Fruit fly (Drosophila melanogaster) whole organism, embryonic: ENCODE measurements around the gene RpL14.

Experiments used
- CG10462 ChIP-seq: fragments of 200-800 bp; sonication (Bioruptor generic); optimal IDR thresholded peaks from 2 replicates; lab custom pipeline; 2016; ENCODE audit warnings: missing biosample characterization, missing genetic modification characterization
- CG13624 ChIP-seq: fragments of 200-800 bp; sonication (Bioruptor generic); optimal IDR thresholded peaks from 2 replicates; lab custom pipeline; 2016; ENCODE audit warnings: missing biosample characterization, missing genetic modification characterization
- CG15073 ChIP-seq: fragments of 200-800 bp; sonication (Bioruptor generic); optimal IDR thresholded peaks from 2 replicates; lab custom pipeline; 2016; ENCODE audit warnings: missing biosample characterization, missing genetic modification characterization
- CG15514 ChIP-seq: fragments of 200-800 bp; sonication (Bioruptor generic); optimal IDR thresholded peaks from 3 replicates; lab custom pipeline; 2017; ENCODE audit warnings: missing biosample characterization, missing genetic modification characterization, mild to moderate bottlenecking, moderate library complexity, missing genetic modification reagents
- CG1602 ChIP-seq: fragments of 200-800 bp; sonication (Bioruptor generic); optimal IDR thresholded peaks from 3 replicates; lab custom pipeline; 2016; ENCODE audit warnings: missing biosample characterization, missing genetic modification characterization
- CG16813 ChIP-seq: fragments of 200-800 bp; sonication (Bioruptor generic); IDR thresholded peaks from 3 replicates; pipeline ENCODE4 v1.3.6; 2022; ENCODE audit warnings: missing biosample characterization, missing genetic modification characterization; ENCODE audit not compliant: partially characterized antibody
- CG18262 ChIP-seq: fragments of 200-800 bp; optimal IDR thresholded peaks from 3 replicates; lab custom pipeline; 2019; ENCODE audit warnings: missing biosample characterization, mild to moderate bottlenecking, missing genetic modification characterization, moderate library complexity
- CG18476 ChIP-seq: fragments of 200-800 bp; sonication (Bioruptor generic); optimal IDR thresholded peaks from 2 replicates; lab custom pipeline; 2016; ENCODE audit warnings: missing biosample characterization, mild to moderate bottlenecking, missing genetic modification characterization
- CG2875 ChIP-seq: fragments of 200-800 bp; sonication (Bioruptor generic); optimal IDR thresholded peaks from 2 replicates; lab custom pipeline; 2017; ENCODE audit warnings: missing biosample characterization, mild to moderate bottlenecking, missing genetic modification characterization, missing genetic modification reagents
- CG30431 ChIP-seq: fragments of 200-800 bp; sonication (Bioruptor generic); optimal IDR thresholded peaks from 2 replicates; lab custom pipeline; 2017; ENCODE audit warnings: missing biosample characterization, missing genetic modification characterization
- CG32532 ChIP-seq: fragments of 200-800 bp; sonication (Bioruptor generic); IDR thresholded peaks from 2 replicates; pipeline ENCODE4 v1.3.6; 2022; ENCODE audit warnings: missing biosample characterization, missing genetic modification characterization
- CG42726 ChIP-seq: fragments of 200-800 bp; sonication (Bioruptor generic); IDR thresholded peaks from 2 replicates; pipeline ENCODE4 v1.3.6; 2022; ENCODE audit warnings: missing biosample characterization, missing genetic modification characterization; ENCODE audit not compliant: partially characterized antibody
- CG6683 ChIP-seq: fragments of 200-800 bp; sonication (Bioruptor generic); optimal IDR thresholded peaks from 2 replicates; lab custom pipeline; 2017; ENCODE audit warnings: missing biosample characterization, mild to moderate bottlenecking, missing genetic modification characterization, missing genetic modification reagents
- CG7786 ChIP-seq: fragments of 200-800 bp; sonication (Bioruptor generic); optimal IDR thresholded peaks from 2 replicates; lab custom pipeline; 2016; ENCODE audit warnings: missing biosample characterization, missing genetic modification characterization
- CG8388 ChIP-seq: fragments of 200-800 bp; sonication (Bioruptor generic); optimal IDR thresholded peaks from 2 replicates; lab custom pipeline; 2019; ENCODE audit warnings: missing biosample characterization, mild to moderate bottlenecking, missing genetic modification characterization, moderate library complexity
- CG9817 ChIP-seq: fragments of 200-800 bp; sonication (Bioruptor generic); optimal IDR thresholded peaks from 2 replicates; lab custom pipeline; 2018; ENCODE audit warnings: missing biosample characterization, mild to moderate bottlenecking, missing genetic modification characterization, moderate library complexity
- D ChIP-seq, 2 experiments: fragments of 200-800 bp in 1 of 2; fragments of >200 bp in 1 of 2; sonication (Bioruptor generic) in 1 of 2; optimal IDR thresholded peaks; 2 replicates in 1 of 2; 3 replicates in 1 of 2; lab custom pipeline; 2017; ENCODE audit warnings: mild to moderate bottlenecking in 1 of 2, missing biosample characterization in 1 of 2, missing genetic modification characterization in 1 of 2, missing genetic modification reagents in 1 of 2
- D19A ChIP-seq: fragments of 200-800 bp; optimal IDR thresholded peaks from 3 replicates; lab custom pipeline; 2019; ENCODE audit warnings: missing biosample characterization, mild to moderate bottlenecking, missing genetic modification characterization, moderate library complexity
- Dbx ChIP-seq: fragments of 200-800 bp; sonication (Bioruptor generic); IDR thresholded peaks from 3 replicates; pipeline ENCODE4 v1.3.6; 2022; ENCODE audit warnings: missing biosample characterization, missing genetic modification characterization
- Deaf1 ChIP-seq: fragments of 200-800 bp; optimal IDR thresholded peaks from 3 replicates; lab custom pipeline; 2019; ENCODE audit warnings: missing biosample characterization, mild to moderate bottlenecking, missing genetic modification characterization, moderate library complexity
- Dref ChIP-seq: fragments of 200-800 bp; sonication (Bioruptor generic); IDR thresholded peaks from 2 replicates; pipeline ENCODE4 v1.3.6; 2022; ENCODE audit warnings: missing biosample characterization, missing genetic modification characterization
- E2f2 ChIP-seq: fragments of 200-800 bp; sonication (Bioruptor generic); IDR thresholded peaks from 2 replicates; pipeline ENCODE4 v1.3.6; 2022; ENCODE audit warnings: missing biosample characterization, missing genetic modification characterization
- Hand ChIP-seq: fragments of 200-800 bp; sonication (Bioruptor generic); optimal IDR thresholded peaks from 2 replicates; lab custom pipeline; 2017; ENCODE audit warnings: mild to moderate bottlenecking, missing biosample characterization, missing genetic modification reagents, missing genetic modification characterization
- Hsf ChIP-seq: fragments of 200-800 bp; sonication (Bioruptor generic); optimal IDR thresholded peaks from 3 replicates; lab custom pipeline; 2016; ENCODE audit warnings: missing biosample characterization, missing genetic modification characterization
- Kr ChIP-seq: fragments of 200-800 bp; sonication (Bioruptor generic); optimal IDR thresholded peaks from 2 replicates; lab custom pipeline; 2017; ENCODE audit warnings: missing biosample characterization, mild to moderate bottlenecking, missing genetic modification characterization
- MBD-R2 ChIP-seq: fragments of 200-800 bp; sonication (Bioruptor generic); IDR thresholded peaks from 2 replicates; pipeline ENCODE4 v1.3.6; 2022; ENCODE audit warnings: missing biosample characterization, missing genetic modification characterization
- Nf-YB ChIP-seq: fragments of 200-800 bp; sonication (Bioruptor generic); optimal IDR thresholded peaks from 3 replicates; lab custom pipeline; 2019; ENCODE audit warnings: missing biosample characterization, mild to moderate bottlenecking, missing genetic modification characterization, moderate library complexity
- NfI ChIP-seq: fragments of 200-800 bp; sonication (Bioruptor generic); optimal IDR thresholded peaks from 3 replicates; lab custom pipeline; 2018; ENCODE audit warnings: missing biosample characterization, mild to moderate bottlenecking, missing genetic modification characterization, moderate library complexity
- Optix ChIP-seq: fragments of 200-800 bp; sonication (Bioruptor generic); IDR thresholded peaks from 3 replicates; pipeline ENCODE4 v1.3.6; 2022; ENCODE audit warnings: missing biosample characterization, missing genetic modification characterization
- Ravus ChIP-seq: fragments of 200-800 bp; sonication (Bioruptor generic); IDR thresholded peaks from 2 replicates; pipeline ENCODE4 v1.3.6; 2022; ENCODE audit warnings: missing biosample characterization, missing genetic modification characterization
- Rx ChIP-seq: fragments of 200-800 bp; sonication (Bioruptor generic); IDR thresholded peaks from 2 replicates; pipeline ENCODE4 v1.3.6; 2022; ENCODE audit warnings: missing biosample characterization, missing genetic modification characterization
- Scr ChIP-seq: fragments of 200-800 bp; sonication (Bioruptor generic); IDR thresholded peaks from 2 replicates; pipeline ENCODE4 v1.3.6; 2022; ENCODE audit warnings: missing biosample characterization, missing genetic modification characterization; ENCODE audit not compliant: partially characterized antibody
- Six4 ChIP-seq: fragments of 200-800 bp; sonication (Bioruptor generic); optimal IDR thresholded peaks from 2 replicates; lab custom pipeline; 2016; ENCODE audit warnings: missing biosample characterization, missing genetic modification characterization
- ab ChIP-seq: fragments of 200-800 bp; sonication (Bioruptor generic); optimal IDR thresholded peaks from 2 replicates; lab custom pipeline; 2016; ENCODE audit warnings: missing biosample characterization, missing genetic modification characterization
- ato ChIP-seq: fragments of 200-800 bp; sonication (Bioruptor generic); IDR thresholded peaks from 2 replicates; pipeline ENCODE4 v1.3.6; 2022; ENCODE audit warnings: missing biosample characterization, missing genetic modification characterization; ENCODE audit not compliant: partially characterized antibody
- bcd ChIP-seq: fragments of 200-800 bp; sonication (Bioruptor generic); optimal IDR thresholded peaks from 2 replicates; lab custom pipeline; 2017; ENCODE audit warnings: missing biosample characterization, mild to moderate bottlenecking, missing genetic modification characterization
- crol ChIP-seq: fragments of 200-800 bp; sonication (Bioruptor generic); IDR thresholded peaks from 2 replicates; pipeline ENCODE4 v1.3.6; 2022; ENCODE audit warnings: missing biosample characterization, missing genetic modification characterization
- crp ChIP-seq, 2 experiments: fragments of 200-800 bp; sonication (Bioruptor generic); optimal IDR thresholded peaks; 2 replicates in 1 of 2; 3 replicates in 1 of 2; lab custom pipeline; 2017; ENCODE audit warnings: missing biosample characterization in 2 of 2, missing genetic modification characterization in 2 of 2, mild to moderate bottlenecking in 1 of 2, moderate library complexity in 1 of 2
- eyg ChIP-seq: fragments of 200-800 bp; sonication (Bioruptor generic); optimal IDR thresholded peaks from 3 replicates; lab custom pipeline; 2016; ENCODE audit warnings: missing biosample characterization, missing genetic modification characterization
- h ChIP-seq: fragments of >200 bp; optimal IDR thresholded peaks from 2 replicates; lab custom pipeline; 2017
- hb ChIP-seq: fragments of 200-800 bp; sonication (Bioruptor generic); IDR thresholded peaks from 3 replicates; pipeline ENCODE4 v1.3.6; 2022; ENCODE audit warnings: missing biosample characterization, missing genetic modification characterization; ENCODE audit not compliant: partially characterized antibody
- maf-S ChIP-seq: fragments of 200-800 bp; sonication (Bioruptor generic); optimal IDR thresholded peaks from 2 replicates; lab custom pipeline; 2016; ENCODE audit warnings: missing biosample characterization, missing genetic modification characterization
- mam ChIP-seq: fragments of 200-800 bp; sonication (Bioruptor generic); optimal IDR thresholded peaks from 3 replicates; lab custom pipeline; 2016; ENCODE audit warnings: missing biosample characterization, missing genetic modification characterization
- odd ChIP-seq: fragments of 200-800 bp; sonication (Bioruptor generic); optimal IDR thresholded peaks from 2 replicates; lab custom pipeline; 2017; ENCODE audit warnings: missing biosample characterization, mild to moderate bottlenecking, missing genetic modification characterization
- sens ChIP-seq: fragments of 200-800 bp; sonication (Bioruptor generic); peaks from one replicate; lab custom pipeline; 2016; ENCODE audit warnings: missing biosample characterization, missing genetic modification characterization
- stc ChIP-seq: fragments of 200-800 bp; sonication (Bioruptor generic); IDR thresholded peaks from 2 replicates; pipeline ENCODE4 v1.3.6; 2022; ENCODE audit warnings: missing biosample characterization, missing genetic modification characterization
- unc-4 ChIP-seq: fragments of 200-800 bp; sonication (Bioruptor generic); IDR thresholded peaks from 2 replicates; pipeline ENCODE4 v1.3.6; 2022; ENCODE audit warnings: missing biosample characterization, missing genetic modification characterization; ENCODE audit not compliant: partially characterized antibody
- usp ChIP-seq: fragments of >200 bp; optimal IDR thresholded peaks from 2 replicates; lab custom pipeline; 2017; ENCODE audit warnings: missing biosample characterization, missing genetic modification characterization

Gene RpL14

DNA sequence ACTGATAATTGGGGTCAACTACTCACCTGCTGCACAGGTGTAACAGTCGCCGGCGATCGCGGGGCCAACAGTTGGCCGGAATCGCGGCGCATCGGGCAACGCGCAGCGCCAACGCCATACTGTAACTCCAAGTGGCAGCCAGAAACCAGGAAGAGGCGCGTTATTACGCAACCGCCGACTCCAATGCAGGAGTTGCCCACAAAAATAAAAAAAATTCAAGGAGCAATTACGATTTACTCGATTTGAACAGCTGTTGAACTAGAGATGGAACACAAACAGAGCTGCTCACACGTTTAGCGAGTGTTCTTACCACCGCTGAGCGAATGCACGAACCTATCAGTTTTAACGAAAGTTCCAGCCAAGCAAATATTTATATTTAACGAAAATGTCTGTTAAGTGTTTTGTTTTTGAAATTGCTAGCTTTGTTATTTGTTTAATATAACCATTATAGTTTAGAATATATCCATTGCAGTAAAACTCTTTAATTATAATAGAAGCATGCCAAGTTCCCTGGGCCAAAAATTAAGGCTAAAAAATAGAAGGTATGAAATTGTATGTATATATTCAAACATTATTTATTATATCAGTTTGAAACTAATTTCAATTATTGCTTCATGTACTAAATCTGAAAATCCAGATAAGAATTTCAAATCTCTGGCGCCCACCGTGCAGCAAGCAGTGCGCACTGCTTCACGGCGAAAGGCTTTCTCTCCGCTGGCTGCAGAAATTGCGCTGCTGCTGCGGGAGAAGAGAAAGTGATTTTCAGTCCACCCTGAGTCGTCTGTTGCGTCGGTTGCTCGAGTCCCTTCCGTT, 3.3 kb downstream of the RpL14 start, which contains the start of the genes CG5989 and CG6282 (continued):
- TF ChIP-seq mam (GFP tag; lab: Kevin White, UChicago) = no peak
- no peak for TF ChIP-seq ab (GFP tag; lab: Kevin White, UChicago)
- TF ChIP-seq CG30431 = peak; percentile 36
- TF ChIP-seq ato (GFP tag; lab: Robert Waterston, UW) = 0 out of 2 replicates have a peak, but pooled peaks have one; percentile 32
- TF ChIP-seq Optix (GFP tag; lab: Robert Waterston, UW) = peak; percentile 34; the same call in 1 of the 3 replicates
- no peak for TF ChIP-seq stc
- no peak for TF ChIP-seq Hand (GFP tag; lab: Kevin White, UChicago)
- TF ChIP-seq h = no peak
- no peak for TF ChIP-seq odd (GFP tag; lab: Kevin White, UChicago)
- TF ChIP-seq MBD-R2 (GFP tag; lab: Robert Waterston, UW) = peak; percentile 99
- TF ChIP-seq maf-S (GFP tag; lab: Kevin White, UChicago) = no peak
- TF ChIP-seq CG18262 (tag; lab: Kevin White, UChicago) = peak; percentile 13
- no peak for TF ChIP-seq D (optimal IDR thresholded peaks at IDR 0.05; lab: Kevin White, UChicago)
- no peak for TF ChIP-seq D (GFP tag; optimal IDR thresholded peaks at IDR 0.05; lab: Kevin White, UChicago)
- TF ChIP-seq usp = no peak
- TF ChIP-seq CG8388 (GFP tag; lab: Kevin White, UChicago) = peak; percentile 56
- TF ChIP-seq Nf-YB = peak; percentile 31
- peak; percentile 57 for TF ChIP-seq bcd
- peak; percentile 38 for TF ChIP-seq CG10462
- peak; percentile 7 for TF ChIP-seq CG9817 (tag; lab: Kevin White, UChicago)
- TF ChIP-seq CG15073 = no peak
- peak; percentile 8 for TF ChIP-seq Six4
- TF ChIP-seq unc-4 (GFP tag; lab: Robert Waterston, UW) = peak; percentile 61
- peak; percentile 13 for TF ChIP-seq CG6683 (GFP tag; lab: Kevin White, UChicago)
- TF ChIP-seq CG18476 (GFP tag; lab: Kevin White, UChicago) = peak; percentile 5
- peak; percentile 60 for TF ChIP-seq Dref
- TF ChIP-seq crol (GFP tag; lab: Robert Waterston, UW) = no peak
- TF ChIP-seq crp (GFP tag; optimal IDR thresholded peaks at IDR 0.05; lab: Kevin White, UChicago) = peak; percentile 89 to 98
- TF ChIP-seq D19A (tag; lab: Kevin White, UChicago) = no peak
- TF ChIP-seq CG1602 (GFP tag; lab: Kevin White, UChicago) = no peak
- peak; percentile 12 for TF ChIP-seq NfI (GFP tag; lab: Kevin White, UChicago)
- TF ChIP-seq eyg = no peak
- peak; percentile 57 for TF ChIP-seq CG16813 (GFP tag; lab: Robert Waterston, UW)
- TF ChIP-seq Deaf1 (tag; lab: Kevin White, UChicago) = peak; percentile 14
- no peak for TF ChIP-seq hb (GFP tag; lab: Robert Waterston, UW)
- no peak for TF ChIP-seq Rx (GFP tag; lab: Robert Waterston, UW)
- TF ChIP-seq CG42726 (GFP tag; lab: Robert Waterston, UW) = peak; percentile 67
- TF ChIP-seq Scr = peak; percentile 54
- no peak for TF ChIP-seq CG7786 (GFP tag; lab: Kevin White, UChicago)
- no peak for TF ChIP-seq Kr (GFP tag; lab: Kevin White, UChicago)
- TF ChIP-seq CG13624 = peak; percentile 11
- peak; percentile 77 for TF ChIP-seq CG15514 (GFP tag; lab: Kevin White, UChicago)
- peak; percentile 52 for TF ChIP-seq CG2875 (GFP tag; lab: Kevin White, UChicago)
- TF ChIP-seq Hsf (GFP tag; lab: Kevin White, UChicago) = peak; percentile 58
- no peak for TF ChIP-seq Dbx
- TF ChIP-seq Ravus (GFP tag; lab: Robert Waterston, UW) = no peak
- peak; percentile 90 for TF ChIP-seq sens
- peak; percentile 70 for TF ChIP-seq E2f2 (GFP tag; lab: Robert Waterston, UW)
- TF ChIP-seq CG32532 (GFP tag; lab: Robert Waterston, UW) = no peak
